Worm (Caenorhabditis elegans) whole organism, midembryonic: Measurements from ENCODE around the gene str-263.

Experiments used
- flt-1 ChIP-seq: fragments of 200-800 bp; sonication (Bioruptor generic); IDR thresholded peaks from 2 replicates; pipeline ENCODE4 v1.3.6; 2022; ENCODE audit warnings: missing genetic modification characterization, missing compliant biosample characterization
- klf-2 ChIP-seq: fragments of 200-800 bp; sonication (Bioruptor generic); conservative IDR thresholded peaks from 2 replicates; pipeline ENCODE4 v1.3.6; 2022; ENCODE audit warnings: missing genetic modification reagents, missing genetic modification characterization, missing compliant biosample characterization
- med-1 ChIP-seq: sonication (generic microtip); optimal IDR thresholded peaks from 2 replicates; lab custom pipeline; 2017; ENCODE audit warnings: missing genetic modification characterization, mild to moderate bottlenecking, missing compliant biosample characterization, antibody characterized with exemption, missing genetic modification reagents; ENCODE audit not compliant: insufficient read depth
- ztf-29 ChIP-seq: fragments of 200-800 bp; sonication (Bioruptor generic); IDR thresholded peaks from 2 replicates; pipeline ENCODE4 v1.3.6; 2022; ENCODE audit warnings: missing genetic modification reagents, missing genetic modification characterization, missing compliant biosample characterization

ce11 chrV:15577395-15577896 lies 35.5 kb upstream of the str-263 start, which contains the start of gene atx-3:
- TF ChIP-seq med-1 (no peak), flt-1 (GFP tag; lab: Robert Waterston, UW) (no peak), ztf-29 (GFP tag; lab: Robert Waterston, UW) (no peak), klf-2 (GFP tag; lab: Robert Waterston, UW) (no peak)
